Worm (Caenorhabditis elegans) whole organism, L4 larva: Measurements from ENCODE around the gene F01G12.18.

Source experiments
- Y48G9A.11 ChIP-seq: fragments of 200-800 bp; sonication (Bioruptor generic); IDR thresholded peaks from 2 replicates; pipeline ENCODE4 v1.3.6; 2022; ENCODE audit warnings: missing genetic modification reagents, missing genetic modification characterization, missing compliant biosample characterization
- ZK546.5 ChIP-seq, 2 experiments: sonication (generic microtip); optimal IDR thresholded peaks; 2 replicates each; lab custom pipeline; 2017; ENCODE audit warnings: missing biosample characterization in 2 of 2, missing genetic modification characterization in 2 of 2
- cey-2 ChIP-seq: sonication (generic microtip); optimal IDR thresholded peaks from 3 replicates; lab custom pipeline; 2017; ENCODE audit warnings: missing genetic modification characterization, mild to moderate bottlenecking, missing compliant biosample characterization, antibody characterized with exemption, borderline replicate concordance; ENCODE audit not compliant: insufficient read depth
- hlh-30 ChIP-seq: sonication (generic microtip); optimal IDR thresholded peaks from 2 replicates; lab custom pipeline; 2017; ENCODE audit warnings: antibody characterized with exemption, mild to moderate bottlenecking, missing genetic modification characterization, missing compliant biosample characterization; ENCODE audit not compliant: insufficient read depth
- mes-2 ChIP-seq: sonication (generic microtip); optimal IDR thresholded peaks from 2 replicates; lab custom pipeline; 2016; ENCODE audit warnings: missing genotype, mild to moderate bottlenecking, missing genetic modification characterization, missing compliant biosample characterization; ENCODE audit not compliant: poor library complexity, severe bottlenecking
- nhr-11 ChIP-seq: fragments of 150-350 bp; optimal IDR thresholded peaks from 2 replicates; lab custom pipeline; 2014; ENCODE audit warnings: missing biosample characterization, missing genetic modification characterization
- nhr-111 ChIP-seq: fragments of 200-800 bp; sonication (Bioruptor generic); optimal IDR thresholded peaks from 2 replicates; lab custom pipeline; 2018; ENCODE audit warnings: mild to moderate bottlenecking, missing genetic modification characterization, missing compliant biosample characterization
- pha-4 ChIP-seq, 2 experiments: fragments of 150-350 bp in 1 of 2; fragments of 200-800 bp in 1 of 2; sonication (Bioruptor generic) in 1 of 2; IDR thresholded peaks in 1 of 2; optimal IDR thresholded peaks in 1 of 2; 2 replicates each; pipeline versions ENCODE4 v1.3.6 to Lab custom; 2014 to 2022; ENCODE audit warnings: missing genetic modification characterization in 2 of 2, missing genetic modification reagents in 2 of 2, missing biosample characterization in 1 of 2, missing compliant biosample characterization in 1 of 2
- unc-62 ChIP-seq, 3 experiments: fragments of 150-350 bp in 1 of 3; sonication (generic microtip); optimal IDR thresholded peaks in 2 of 3; peaks in 1 of 3; 1 replicate in 1 of 3; 2 replicates in 2 of 3; lab custom pipeline; 2014 to 2017; ENCODE audit warnings: missing biosample characterization in 3 of 3, missing genetic modification characterization in 3 of 3, missing genetic modification reagents in 3 of 3, missing genotype in 1 of 3

DNA sequence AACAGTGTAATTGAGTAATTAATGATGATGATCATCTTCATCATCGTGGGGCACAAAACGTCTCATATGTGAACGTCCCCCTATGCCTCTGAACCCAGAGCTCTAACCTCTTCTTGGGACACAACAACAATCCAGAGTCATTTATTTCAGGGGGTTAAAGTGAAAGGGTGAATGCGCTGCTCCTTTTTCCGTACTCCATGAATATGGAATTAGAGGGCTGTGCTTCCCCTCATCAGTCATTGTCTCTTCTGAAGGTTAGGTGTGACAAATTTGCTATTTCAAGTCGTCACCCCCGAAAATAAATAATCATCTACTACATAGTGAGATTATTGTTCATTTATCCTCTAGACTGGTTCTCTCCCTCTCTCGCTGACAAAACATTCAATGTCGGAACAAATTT lies 4.0 kb upstream of the F01G12.18 start:
- no peak for TF ChIP-seq pha-4 (GFP tag; IDR thresholded peaks at IDR 0.05; lab: Robert Waterston, UW)
- TF ChIP-seq pha-4 (tag; optimal IDR thresholded peaks at IDR 0.05; lab: Kevin White, UChicago) = no peak
- TF ChIP-seq unc-62 (GFP tag; optimal IDR thresholded peaks at IDR 0.05 in 1 of 2; lab: Kevin White, UChicago) = no peak
- TF ChIP-seq unc-62 (tag; optimal IDR thresholded peaks at IDR 0.05; lab: Kevin White, UChicago) = no peak
- no peak for TF ChIP-seq ZK546.5 (tag; optimal IDR thresholded peaks at IDR 0.05; lab: Kevin White, UChicago)
- TF ChIP-seq Y48G9A.11 (GFP tag; lab: Robert Waterston, UW) = no peak
- no peak for TF ChIP-seq hlh-30 (tag; lab: Kevin White, UChicago)
- TF ChIP-seq nhr-111 (GFP tag; lab: Kevin White, UChicago) = no peak
- no peak for TF ChIP-seq mes-2 (tag; lab: Kevin White, UChicago)
- TF ChIP-seq nhr-11 = no peak
- no peak for TF ChIP-seq cey-2
